Fruit fly (Drosophila melanogaster) whole organism, prepupa: ENCODE results near the gene CG10877.

Experiments
- CG1621 ChIP-seq: fragments of 200-800 bp; sonication (Bioruptor generic); optimal IDR thresholded peaks from 3 replicates; lab custom pipeline; 2018; ENCODE audit warnings: missing biosample characterization, mild to moderate bottlenecking, missing genetic modification characterization
- CG6163 ChIP-seq: fragments of 200-800 bp; sonication (Bioruptor generic); IDR thresholded peaks from 3 replicates; pipeline ENCODE4 v1.3.6; 2022; ENCODE audit warnings: missing biosample characterization, missing genetic modification characterization
- CG6854 ChIP-seq: fragments of 200-800 bp; sonication (Bioruptor generic); optimal IDR thresholded peaks from 2 replicates; lab custom pipeline; 2017; ENCODE audit warnings: missing biosample characterization, mild to moderate bottlenecking, missing genetic modification characterization
- CG8319 ChIP-seq: fragments of 200-800 bp; sonication (Bioruptor generic); optimal IDR thresholded peaks from 3 replicates; lab custom pipeline; 2016; ENCODE audit warnings: missing biosample characterization, missing genetic modification characterization
- Hr38 ChIP-seq: sonication (Bioruptor generic); optimal IDR thresholded peaks from 2 replicates; lab custom pipeline; 2016; ENCODE audit warnings: missing biosample characterization, missing genetic modification characterization
- cyc ChIP-seq: fragments of 200-800 bp; sonication (Bioruptor generic); optimal IDR thresholded peaks from 3 replicates; lab custom pipeline; 2016; ENCODE audit warnings: missing biosample characterization, missing genetic modification characterization
- dac ChIP-seq: fragments of 200-800 bp; sonication (Bioruptor generic); optimal IDR thresholded peaks from 2 replicates; lab custom pipeline; 2017; ENCODE audit warnings: missing biosample characterization, mild to moderate bottlenecking, missing genetic modification characterization
- esn ChIP-seq: fragments of 200-800 bp; sonication (Bioruptor generic); optimal IDR thresholded peaks from 2 replicates; lab custom pipeline; 2016; ENCODE audit warnings: missing biosample characterization, mild to moderate bottlenecking, missing genetic modification characterization, moderate library complexity
- lz ChIP-seq: fragments of 200-800 bp; sonication (Bioruptor generic); optimal IDR thresholded peaks from 3 replicates; lab custom pipeline; 2016; ENCODE audit warnings: missing biosample characterization, missing genetic modification characterization

DNA sequence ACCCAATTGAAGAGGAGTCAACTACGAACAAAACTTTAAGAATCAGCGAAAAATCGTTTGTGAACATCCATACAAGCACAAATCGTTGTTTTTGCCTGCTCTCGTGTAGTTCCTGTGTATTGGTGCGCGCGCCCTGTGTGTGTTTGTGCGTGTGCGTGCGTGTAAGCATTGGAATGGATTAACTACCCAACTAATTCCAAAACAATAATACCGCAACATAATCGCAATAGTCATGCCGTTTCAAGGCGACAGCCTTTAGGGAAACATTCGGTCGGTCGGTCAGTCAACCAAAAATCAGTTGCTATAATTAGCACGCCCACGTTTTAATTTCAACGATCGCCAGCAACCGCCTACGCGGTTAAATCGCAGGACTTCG is 29.6 kb upstream of the CG10877 start:
- TF ChIP-seq esn (no peak), cyc (GFP tag; lab: Kevin White, UChicago) (no peak), lz (GFP tag; lab: Kevin White, UChicago) (no peak), CG6854 (GFP tag; lab: Kevin White, UChicago) (no peak), CG6163 (GFP tag; lab: Robert Waterston, UW) (no peak), Hr38 (GFP tag; lab: Kevin White, UChicago) (no peak), dac (GFP tag; lab: Kevin White, UChicago) (no peak), CG1621 (no peak), CG8319 (no peak)
